Worm (Caenorhabditis elegans) whole organism, young adult: ENCODE results near the gene elt-3.

Experiments used
- B0019.2 ChIP-seq: fragments of 200-800 bp; sonication (Bioruptor generic); conservative IDR thresholded peaks from 2 replicates; pipeline ENCODE4 v1.3.6; 2022; ENCODE audit warnings: missing genetic modification reagents, missing genetic modification characterization, missing compliant biosample characterization
- B0336.3 ChIP-seq: fragments of 200-800 bp; sonication (Bioruptor generic); IDR thresholded peaks from 2 replicates; pipeline ENCODE4 v1.3.6; 2022; ENCODE audit warnings: missing genetic modification characterization, missing compliant biosample characterization
- C17E4.6 ChIP-seq: fragments of 200-800 bp; sonication (Bioruptor generic); IDR thresholded peaks from 2 replicates; pipeline ENCODE4 v1.3.6; 2022; ENCODE audit warnings: missing genetic modification reagents, missing genetic modification characterization, missing compliant biosample characterization
- D2030.7 ChIP-seq: fragments of 200-800 bp; sonication (Bioruptor generic); IDR thresholded peaks from 2 replicates; pipeline ENCODE4 v1.3.6; 2022; ENCODE audit warnings: missing genetic modification reagents, missing genetic modification characterization, missing compliant biosample characterization
- F37B4.10 ChIP-seq: fragments of 200-800 bp; sonication (Bioruptor generic); IDR thresholded peaks from 2 replicates; pipeline ENCODE4 v1.3.6; 2022; ENCODE audit warnings: missing genetic modification characterization, missing compliant biosample characterization
- F57A8.1 ChIP-seq: fragments of 200-800 bp; sonication (Bioruptor generic); optimal IDR thresholded peaks from 2 replicates; lab custom pipeline; 2018; ENCODE audit warnings: mild to moderate bottlenecking, missing genetic modification characterization, moderate library complexity, missing compliant biosample characterization
- F57C9.4 ChIP-seq: sonication (generic microtip); optimal IDR thresholded peaks from 2 replicates; lab custom pipeline; 2017; ENCODE audit warnings: mild to moderate bottlenecking, missing genetic modification characterization, missing compliant biosample characterization
- ama-1 ChIP-seq, 3 experiments: fragments of 150-350 bp in 1 of 3; sonication (generic microtip) in 2 of 3; optimal IDR thresholded peaks; 2 replicates each; lab custom pipeline; 2014 to 2018; ENCODE audit warnings: missing biosample characterization in 2 of 3, missing genetic modification characterization in 2 of 3, missing genetic modification reagents in 2 of 3
- ceh-100 ChIP-seq: fragments of 200-800 bp; sonication (Bioruptor generic); IDR thresholded peaks from 2 replicates; pipeline ENCODE4 v1.3.6; 2022; ENCODE audit warnings: missing genetic modification reagents, missing genetic modification characterization, missing compliant biosample characterization
- ceh-40 ChIP-seq: fragments of 200-800 bp; sonication (Bioruptor generic); IDR thresholded peaks from 2 replicates; pipeline ENCODE4 v1.3.6; 2022; ENCODE audit warnings: missing genetic modification characterization, missing compliant biosample characterization
- ceh-58 ChIP-seq: fragments of 200-800 bp; sonication (Bioruptor generic); IDR thresholded peaks from 2 replicates; pipeline ENCODE4 v1.3.6; 2022; ENCODE audit warnings: missing genetic modification characterization, missing compliant biosample characterization
- ceh-79 ChIP-seq: sonication (generic microtip); optimal IDR thresholded peaks from 2 replicates; lab custom pipeline; 2017; ENCODE audit warnings: mild to moderate bottlenecking, missing genetic modification characterization, missing compliant biosample characterization
- dpl-1 ChIP-seq: fragments of 150-350 bp; optimal IDR thresholded peaks from 2 replicates; lab custom pipeline; 2014; ENCODE audit warnings: missing biosample characterization, missing genetic modification reagents, missing genetic modification characterization
- egrh-3 ChIP-seq: fragments of 200-800 bp; sonication (Bioruptor generic); IDR thresholded peaks from 2 replicates; pipeline ENCODE4 v1.3.6; 2022; ENCODE audit warnings: missing genetic modification reagents, missing genetic modification characterization, missing compliant biosample characterization
- ekl-4 ChIP-seq: fragments of 200-800 bp; sonication (Bioruptor generic); IDR thresholded peaks from 2 replicates; pipeline ENCODE4 v1.3.6; 2022; ENCODE audit warnings: missing genetic modification reagents, missing genetic modification characterization, missing compliant biosample characterization
- fkh-3 ChIP-seq: sonication (generic microtip); optimal IDR thresholded peaks from 2 replicates; lab custom pipeline; 2016; ENCODE audit warnings: mild to moderate bottlenecking, missing genetic modification characterization, missing compliant biosample characterization
- hlh-26 ChIP-seq: fragments of 200-800 bp; sonication (Bioruptor generic); conservative IDR thresholded peaks from 2 replicates; pipeline ENCODE4 v1.3.6; 2022; ENCODE audit warnings: missing genetic modification reagents, missing genetic modification characterization, missing compliant biosample characterization
- lag-1 ChIP-seq: fragments of 200-800 bp; sonication (Bioruptor generic); IDR thresholded peaks from 2 replicates; pipeline ENCODE4 v1.3.6; 2022; ENCODE audit warnings: missing genetic modification reagents, missing genetic modification characterization, missing compliant biosample characterization
- let-526 ChIP-seq: fragments of 200-800 bp; sonication (Bioruptor generic); IDR thresholded peaks from 2 replicates; pipeline ENCODE4 v1.3.6; 2022; ENCODE audit warnings: missing genetic modification reagents, missing genetic modification characterization, missing compliant biosample characterization
- lin-35 ChIP-seq, 3 experiments: fragments of 150-350 bp in 2 of 3; sonication (generic microtip) in 1 of 3; optimal IDR thresholded peaks; 2 replicates each; lab custom pipeline; 2014 to 2018; ENCODE audit warnings: missing biosample characterization in 3 of 3, missing genetic modification characterization in 3 of 3, missing genetic modification reagents in 3 of 3
- lsl-1 ChIP-seq: fragments of 200-800 bp; sonication (Bioruptor generic); optimal IDR thresholded peaks from 2 replicates; lab custom pipeline; 2018; ENCODE audit warnings: mild to moderate bottlenecking, missing genetic modification characterization, moderate library complexity, missing compliant biosample characterization
- madf-3 ChIP-seq: fragments of 200-800 bp; sonication (Bioruptor generic); IDR thresholded peaks from 2 replicates; pipeline ENCODE4 v1.3.6; 2022; ENCODE audit warnings: missing genetic modification reagents, missing genetic modification characterization, missing compliant biosample characterization
- mel-28 ChIP-seq: sonication (generic microtip); optimal IDR thresholded peaks from 2 replicates; lab custom pipeline; 2016; ENCODE audit warnings: borderline replicate concordance, mild to moderate bottlenecking, missing genetic modification characterization, missing compliant biosample characterization
- nhr-120 ChIP-seq: fragments of 200-800 bp; sonication (Bioruptor generic); IDR thresholded peaks from 2 replicates; pipeline ENCODE4 v1.3.6; 2022; ENCODE audit warnings: missing genetic modification characterization, missing compliant biosample characterization
- nhr-80 ChIP-seq: sonication (generic microtip); optimal IDR thresholded peaks from 2 replicates; lab custom pipeline; 2016; ENCODE audit warnings: missing genetic modification characterization, missing compliant biosample characterization
- rpc-1 ChIP-seq, 2 experiments: fragments of 150-350 bp in 1 of 2; sonication (generic microtip) in 1 of 2; optimal IDR thresholded peaks; 2 replicates each; lab custom pipeline; 2014 to 2018; ENCODE audit warnings: missing biosample characterization in 1 of 2, missing genetic modification characterization in 1 of 2, missing genetic modification reagents in 1 of 2, missing genotype in 1 of 2
- snpc-1.1 ChIP-seq: sonication (generic microtip); optimal IDR thresholded peaks from 2 replicates; lab custom pipeline; 2017; ENCODE audit warnings: missing genetic modification characterization, mild to moderate bottlenecking, missing compliant biosample characterization, antibody characterized with exemption, moderate library complexity, missing genotype, missing genetic modification reagents; ENCODE audit not compliant: insufficient read depth
- tbx-9 ChIP-seq: sonication (generic microtip); optimal IDR thresholded peaks from 2 replicates; lab custom pipeline; 2016; ENCODE audit warnings: borderline replicate concordance, missing genetic modification characterization, inconsistent platforms, missing compliant biosample characterization
- unc-62 ChIP-seq: fragments of 150-350 bp; optimal IDR thresholded peaks from 2 replicates; lab custom pipeline; 2014; ENCODE audit warnings: missing biosample characterization, missing genetic modification reagents, missing genetic modification characterization
- ztf-25 ChIP-seq: fragments of 200-800 bp; sonication (Bioruptor generic); IDR thresholded peaks from 2 replicates; pipeline ENCODE4 v1.3.6; 2022; ENCODE audit warnings: missing genetic modification reagents, missing genetic modification characterization, missing compliant biosample characterization
- ztf-26 ChIP-seq: sonication (generic microtip); optimal IDR thresholded peaks from 2 replicates; lab custom pipeline; 2017; ENCODE audit warnings: missing genetic modification characterization, missing compliant biosample characterization

elt-3 gene

ce11 chrX:13939388-13939787, 4.7 kb downstream of the elt-3 start:
- no peak for TF ChIP-seq lag-1
- TF ChIP-seq ceh-100 (GFP tag; lab: Robert Waterston, UW), result no peak
- no peak for TF ChIP-seq F57A8.1

- TF ChIP-seq lag-1 (no peak), ztf-25 (GFP tag; lab: Robert Waterston, UW) (no peak), fkh-3 (no peak), ceh-58 (GFP tag; lab: Robert Waterston, UW) (0 out of 2 replicates have a peak, but pooled peaks have one; percentile 44), rpc-1 (optimal IDR thresholded peaks at IDR 0.05; lab: Kevin White, UChicago) (no peak), rpc-1 (tag; optimal IDR thresholded peaks at IDR 0.05; lab: Kevin White, UChicago) (no peak), hlh-26 (no peak)
Observed at ce11 chrX:13940287-13940686, 5.6 kb downstream of the elt-3 start.

ce11 chrX:13941296-13941695, 6.6 kb downstream of the elt-3 start:
- TF ChIP-seq mel-28 (tag; lab: Kevin White, UChicago) (no peak), ama-1 (optimal IDR thresholded peaks at IDR 0.05; lab: Kevin White, UChicago) (peak; percentile 36), ama-1 (GFP tag; optimal IDR thresholded peaks at IDR 0.05; lab: Kevin White, UChicago) (no peak)

ce11 chrX:13941865-13942264, 7.2 kb downstream of the elt-3 start:
- TF ChIP-seq ztf-26 (tag; lab: Kevin White, UChicago) (no peak), fkh-3 (no peak), D2030.7 (GFP tag; lab: Robert Waterston, UW) (no peak), ekl-4 (no peak), ceh-79 (no peak), lin-35 (GFP tag; optimal IDR thresholded peaks at IDR 0.05; lab: Kevin White, UChicago) (no peak), F37B4.10 (no peak), lsl-1 (GFP tag; lab: Kevin White, UChicago) (no peak), ceh-40 (GFP tag; lab: Robert Waterston, UW) (no peak)

ce11 chrX:13944184-13944583, 9.5 kb downstream of the elt-3 start:
- no peak for TF ChIP-seq B0019.2 (GFP tag; lab: Robert Waterston, UW)
- no peak for TF ChIP-seq egrh-3 (GFP tag; lab: Robert Waterston, UW)
- TF ChIP-seq snpc-1.1, result no peak
- no peak for TF ChIP-seq nhr-120 (GFP tag; lab: Robert Waterston, UW)
- TF ChIP-seq unc-62 (GFP tag; lab: Kevin White, UChicago), result no peak
- TF ChIP-seq C17E4.6 (GFP tag; lab: Robert Waterston, UW), result no peak
- no peak for TF ChIP-seq F57C9.4 (tag; lab: Kevin White, UChicago)
- TF ChIP-seq madf-3 (GFP tag; lab: Robert Waterston, UW), result no peak
- no peak for TF ChIP-seq B0336.3 (GFP tag; lab: Robert Waterston, UW)

ce11 chrX:13945090-13945489, 10.4 kb downstream of the elt-3 start:
- TF ChIP-seq ztf-26 (tag; lab: Kevin White, UChicago) (no peak), tbx-9 (no peak), nhr-80 (tag; lab: Kevin White, UChicago) (no peak), C17E4.6 (GFP tag; lab: Robert Waterston, UW) (no peak), dpl-1 (no peak), let-526 (GFP tag; lab: Robert Waterston, UW) (no peak)
